Worm (Caenorhabditis elegans) whole organism, L1 larva: ENCODE results near the gene kin-19.

ENCODE experiments used
- C04F5.9 ChIP-seq: sonication (generic microtip); optimal IDR thresholded peaks from 2 replicates; lab custom pipeline; 2016; ENCODE audit warnings: missing genetic modification characterization, missing compliant biosample characterization
- F16B12.6 ChIP-seq: fragments of 150-350 bp; optimal IDR thresholded peaks from 2 replicates; lab custom pipeline; 2014; ENCODE audit warnings: missing biosample characterization, missing genetic modification characterization
- aha-1 ChIP-seq: fragments of 150-350 bp; optimal IDR thresholded peaks from 2 replicates; lab custom pipeline; 2014; ENCODE audit warnings: missing biosample characterization, missing genetic modification characterization
- aly-2 ChIP-seq: fragments of 150-350 bp; optimal IDR thresholded peaks from 2 replicates; lab custom pipeline; 2014; ENCODE audit warnings: missing biosample characterization, missing genetic modification characterization
- ama-1 ChIP-seq: fragments of 150-350 bp; optimal IDR thresholded peaks from 2 replicates; lab custom pipeline; 2014
- blmp-1 ChIP-seq: fragments of 150-350 bp; optimal IDR thresholded peaks from 2 replicates; lab custom pipeline; 2014; ENCODE audit warnings: missing biosample characterization, missing genetic modification characterization
- ceh-8 ChIP-seq: fragments of 200-800 bp; sonication (Bioruptor generic); optimal IDR thresholded peaks from 2 replicates; lab custom pipeline; 2018; ENCODE audit warnings: mild to moderate bottlenecking, missing genetic modification characterization, moderate library complexity, missing compliant biosample characterization
- ceh-82 ChIP-seq, 3 experiments: fragments of 150-350 bp in 1 of 3; sonication (generic microtip) in 2 of 3; optimal IDR thresholded peaks; 2 replicates each; lab custom pipeline; 2014 to 2017; ENCODE audit warnings: missing biosample characterization in 3 of 3, missing genetic modification characterization in 3 of 3
- ceh-90 ChIP-seq: sonication (generic microtip); optimal IDR thresholded peaks from 2 replicates; lab custom pipeline; 2016; ENCODE audit warnings: missing genetic modification characterization, missing compliant biosample characterization
- dpl-1 ChIP-seq, 3 experiments: fragments of 150-350 bp in 2 of 3; sonication (generic microtip) in 1 of 3; optimal IDR thresholded peaks; 2 replicates each; lab custom pipeline; 2014 to 2017; ENCODE audit warnings: missing biosample characterization in 3 of 3, missing genetic modification characterization in 3 of 3, missing genetic modification reagents in 3 of 3
- efl-1 ChIP-seq, 4 experiments: fragments of 150-350 bp; optimal IDR thresholded peaks in 3 of 4; peaks in 1 of 4; 1 replicate in 1 of 4; 2 replicates in 3 of 4; lab custom pipeline; 2014; ENCODE audit warnings: missing biosample characterization in 2 of 4, missing genetic modification characterization in 2 of 4, missing genetic modification reagents in 2 of 4
- efl-3 ChIP-seq: fragments of 200-800 bp; sonication (Bioruptor generic); optimal IDR thresholded peaks from 2 replicates; lab custom pipeline; 2018; ENCODE audit warnings: mild to moderate bottlenecking, missing genetic modification characterization, missing compliant biosample characterization
- egl-13 ChIP-seq: sonication (generic microtip); optimal IDR thresholded peaks from 2 replicates; lab custom pipeline; 2016; ENCODE audit warnings: missing genotype, missing genetic modification reagents, missing genetic modification characterization, missing compliant biosample characterization
- egl-27 ChIP-seq, 2 experiments: fragments of 150-350 bp in 1 of 2; sonication (generic microtip); optimal IDR thresholded peaks; 3 replicates each; lab custom pipeline; 2017 to 2018; ENCODE audit warnings: missing biosample characterization in 2 of 2, missing genetic modification characterization in 2 of 2, missing genetic modification reagents in 2 of 2
- elt-3 ChIP-seq, 6 experiments: fragments of 150-350 bp in 1 of 6; sonication (generic microtip); optimal IDR thresholded peaks; 2 replicates each; lab custom pipeline; 2017 to 2018; ENCODE audit warnings: missing biosample characterization in 6 of 6, missing genetic modification characterization in 6 of 6, inconsistent platforms in 1 of 6
- fos-1 ChIP-seq: fragments of 150-350 bp; optimal IDR thresholded peaks from 2 replicates; lab custom pipeline; 2014; ENCODE audit warnings: missing biosample characterization, missing genetic modification characterization
- grh-1 ChIP-seq: fragments of 200-800 bp; sonication (Bioruptor generic); IDR thresholded peaks from 2 replicates; pipeline ENCODE4 v1.3.6; 2022; ENCODE audit warnings: missing genetic modification reagents, missing genetic modification characterization, missing compliant biosample characterization
- hlh-4 ChIP-seq: sonication (generic microtip); optimal IDR thresholded peaks from 2 replicates; lab custom pipeline; 2016; ENCODE audit warnings: mild to moderate bottlenecking, missing genetic modification characterization, missing compliant biosample characterization
- irx-1 ChIP-seq: sonication (generic microtip); optimal IDR thresholded peaks from 2 replicates; lab custom pipeline; 2016; ENCODE audit warnings: missing genetic modification characterization, missing compliant biosample characterization
- jun-1 ChIP-seq: fragments of 150-350 bp; optimal IDR thresholded peaks from 2 replicates; lab custom pipeline; 2014; ENCODE audit warnings: missing biosample characterization, missing genetic modification reagents, missing genetic modification characterization
- lin-13 ChIP-seq: fragments of 150-350 bp; optimal IDR thresholded peaks from 2 replicates; lab custom pipeline; 2014; ENCODE audit warnings: missing biosample characterization, missing genetic modification reagents, missing genetic modification characterization
- lin-14 ChIP-seq: fragments of 200-800 bp; sonication (Bioruptor generic); optimal IDR thresholded peaks from 2 replicates; lab custom pipeline; 2018; ENCODE audit warnings: mild to moderate bottlenecking, missing genetic modification characterization, moderate library complexity, missing compliant biosample characterization
- lin-39 ChIP-seq: fragments of 150-350 bp; optimal IDR thresholded peaks from 2 replicates; lab custom pipeline; 2014; ENCODE audit warnings: missing biosample characterization, missing genetic modification reagents, missing genetic modification characterization
- lir-3 ChIP-seq: sonication (generic microtip); optimal IDR thresholded peaks from 2 replicates; lab custom pipeline; 2016; ENCODE audit warnings: mild to moderate bottlenecking, missing genetic modification characterization, moderate library complexity, missing compliant biosample characterization; ENCODE audit not compliant: poor library complexity
- lsy-2 ChIP-seq, 2 experiments: fragments of 150-350 bp; optimal IDR thresholded peaks; 2 replicates each; lab custom pipeline; 2014; ENCODE audit warnings: missing biosample characterization in 2 of 2, missing genetic modification characterization in 2 of 2
- mab-9 ChIP-seq: fragments of 200-800 bp; sonication (Bioruptor generic); IDR thresholded peaks from 2 replicates; pipeline ENCODE4 v1.3.6; 2022; ENCODE audit warnings: missing genetic modification reagents, missing genetic modification characterization, missing compliant biosample characterization
- mdl-1 ChIP-seq, 2 experiments: fragments of 150-350 bp; optimal IDR thresholded peaks; 2 replicates each; lab custom pipeline; 2014 to 2017; ENCODE audit warnings: missing biosample characterization in 2 of 2, missing genetic modification characterization in 2 of 2, inconsistent platforms in 1 of 2
- mep-1 ChIP-seq: fragments of 150-350 bp; optimal IDR thresholded peaks from 2 replicates; lab custom pipeline; 2014; ENCODE audit warnings: missing biosample characterization, missing genetic modification characterization
- nhr-19 ChIP-seq: fragments of 200-800 bp; sonication (Bioruptor generic); conservative IDR thresholded peaks from 2 replicates; pipeline ENCODE4 v1.3.6; 2022; ENCODE audit warnings: missing genetic modification characterization, missing compliant biosample characterization
- nhr-20 ChIP-seq: sonication (generic microtip); optimal IDR thresholded peaks from 2 replicates; lab custom pipeline; 2016; ENCODE audit warnings: mild to moderate bottlenecking, missing genetic modification characterization, missing compliant biosample characterization
- nhr-237 ChIP-seq: fragments of 150-350 bp; optimal IDR thresholded peaks from 2 replicates; lab custom pipeline; 2014; ENCODE audit warnings: missing biosample characterization, missing genetic modification characterization
- nhr-28 ChIP-seq: fragments of 150-350 bp; optimal IDR thresholded peaks from 2 replicates; lab custom pipeline; 2014; ENCODE audit warnings: missing biosample characterization, missing genetic modification characterization
- nhr-47 ChIP-seq: sonication (generic microtip); optimal IDR thresholded peaks from 2 replicates; lab custom pipeline; 2016; ENCODE audit warnings: mild to moderate bottlenecking, missing genetic modification characterization, moderate library complexity, missing compliant biosample characterization
- nhr-77 ChIP-seq: fragments of 150-350 bp; optimal IDR thresholded peaks from 2 replicates; lab custom pipeline; 2014; ENCODE audit warnings: missing biosample characterization, missing genetic modification characterization
- nhr-85 ChIP-seq: sonication (generic microtip); peaks from one replicate; lab custom pipeline; 2016; ENCODE audit warnings: missing genetic modification characterization, inconsistent platforms, missing compliant biosample characterization
- nhr-90 ChIP-seq: sonication (generic microtip); optimal IDR thresholded peaks from 2 replicates; lab custom pipeline; 2016; ENCODE audit warnings: mild to moderate bottlenecking, missing genetic modification characterization, missing compliant biosample characterization; ENCODE audit not compliant: poor library complexity
- pag-3 ChIP-seq: sonication (generic microtip); optimal IDR thresholded peaks from 2 replicates; lab custom pipeline; 2017; ENCODE audit warnings: missing genetic modification characterization, mild to moderate bottlenecking, missing compliant biosample characterization, antibody characterized with exemption, borderline replicate concordance; ENCODE audit not compliant: insufficient read depth
- pax-3 ChIP-seq: fragments of 200-800 bp; sonication (Bioruptor generic); optimal IDR thresholded peaks from 2 replicates; lab custom pipeline; 2018; ENCODE audit warnings: mild to moderate bottlenecking, missing genetic modification characterization, moderate library complexity, missing compliant biosample characterization
- rnt-1 ChIP-seq: sonication (generic microtip); optimal IDR thresholded peaks from 2 replicates; lab custom pipeline; 2016; ENCODE audit warnings: mild to moderate bottlenecking, missing genetic modification characterization, moderate library complexity, missing compliant biosample characterization
- skn-1 ChIP-seq: fragments of 150-350 bp; optimal IDR thresholded peaks from 2 replicates; lab custom pipeline; 2014; ENCODE audit warnings: missing biosample characterization, missing genetic modification characterization
- snpc-4 ChIP-seq: fragments of 150-350 bp; optimal IDR thresholded peaks from 2 replicates; lab custom pipeline; 2014; ENCODE audit warnings: missing biosample characterization, missing genetic modification characterization
- snu-23 ChIP-seq: sonication (generic microtip); optimal IDR thresholded peaks from 2 replicates; lab custom pipeline; 2016; ENCODE audit warnings: missing genetic modification characterization, missing compliant biosample characterization
- sup-37 ChIP-seq: fragments of 200-800 bp; sonication (Bioruptor generic); optimal IDR thresholded peaks from 2 replicates; lab custom pipeline; 2018; ENCODE audit warnings: mild to moderate bottlenecking, missing genetic modification characterization, missing compliant biosample characterization
- tbx-2 ChIP-seq: sonication (generic microtip); optimal IDR thresholded peaks from 2 replicates; lab custom pipeline; 2016; ENCODE audit warnings: missing genetic modification characterization, missing compliant biosample characterization
- unc-130 ChIP-seq: fragments of 150-350 bp; optimal IDR thresholded peaks from 2 replicates; lab custom pipeline; 2017; ENCODE audit warnings: missing biosample characterization, missing genetic modification characterization, inconsistent platforms
- unc-30 ChIP-seq: sonication (generic microtip); optimal IDR thresholded peaks from 2 replicates; lab custom pipeline; 2017; ENCODE audit warnings: missing biosample characterization, missing genetic modification characterization
- unc-86 ChIP-seq: sonication (generic microtip); optimal IDR thresholded peaks from 2 replicates; lab custom pipeline; 2016; ENCODE audit warnings: missing genetic modification characterization, missing compliant biosample characterization
- xbp-1 ChIP-seq: sonication (generic microtip); optimal IDR thresholded peaks from 2 replicates; lab custom pipeline; 2016; ENCODE audit warnings: missing genetic modification characterization, missing compliant biosample characterization
- zag-1 ChIP-seq: fragments of 150-350 bp; optimal IDR thresholded peaks from 2 replicates; lab custom pipeline; 2014; ENCODE audit warnings: missing biosample characterization, missing genetic modification characterization
- ztf-11 ChIP-seq, 2 experiments: sonication (generic microtip); optimal IDR thresholded peaks; 2 replicates each; lab custom pipeline; 2016 to 2017; ENCODE audit warnings: missing genetic modification characterization in 2 of 2, missing biosample characterization in 1 of 2, missing compliant biosample characterization in 1 of 2
- ztf-4 ChIP-seq: fragments of 150-350 bp; optimal IDR thresholded peaks from 2 replicates; lab custom pipeline; 2014; ENCODE audit warnings: missing biosample characterization, missing genetic modification characterization

kin-19 gene

ce11 chrIII:4099884-4100596 is 13.6 kb upstream of the kin-19 start:
- peak; percentile 88 for TF ChIP-seq skn-1 (tag; lab: Kevin White, UChicago)
- peak; percentile 83 for TF ChIP-seq mep-1 (tag; lab: Kevin White, UChicago)
- peak; percentile 56 for TF ChIP-seq lin-39 (tag; lab: Kevin White, UChicago)
- peak; percentile 94 for TF ChIP-seq blmp-1 (tag; lab: Kevin White, UChicago)
- TF ChIP-seq ztf-4 (tag; lab: Kevin White, UChicago): peak; percentile 48
- TF ChIP-seq nhr-47: peak; percentile 50
- TF ChIP-seq snu-23: peak; percentile 86
- peak; percentile 29 for TF ChIP-seq snpc-4 (tag; lab: Kevin White, UChicago)
- no peak for TF ChIP-seq aly-2 (tag; lab: Kevin White, UChicago)
- peak; percentile 28 for TF ChIP-seq irx-1
- TF ChIP-seq egl-27 (tag; optimal IDR thresholded peaks at IDR 0.05; lab: Kevin White, UChicago): no peak
- peak; percentile 69 for TF ChIP-seq grh-1 (GFP tag; lab: Robert Waterston, UW)
- TF ChIP-seq lin-13 (GFP tag; lab: Kevin White, UChicago): peak; percentile 65
- TF ChIP-seq ama-1 (lab: Kevin White, UChicago): no peak
- peak; percentile 19 for TF ChIP-seq nhr-77 (tag; lab: Kevin White, UChicago)
- peak in 1 of 2 experiments; percentile 17 for TF ChIP-seq mdl-1 (tag; optimal IDR thresholded peaks at IDR 0.05; lab: Kevin White, UChicago)
- no peak for TF ChIP-seq efl-3
- TF ChIP-seq rnt-1: peak; percentile 31
- TF ChIP-seq lsy-2 (tag; optimal IDR thresholded peaks at IDR 0.05; lab: Kevin White, UChicago): peak; percentile 74 to 88
- TF ChIP-seq lir-3 (tag; lab: Kevin White, UChicago): peak; percentile 50
- peak; percentile 49 for TF ChIP-seq xbp-1 (tag; lab: Kevin White, UChicago)
- no peak for TF ChIP-seq unc-30 (tag; lab: Kevin White, UChicago)
- no peak for TF ChIP-seq nhr-28 (tag; lab: Kevin White, UChicago)
- TF ChIP-seq nhr-237 (tag; lab: Kevin White, UChicago): peak; percentile 34
- peak; percentile 78 for TF ChIP-seq tbx-2 (tag; lab: Kevin White, UChicago)
- peak; percentile 98 for TF ChIP-seq nhr-85 (tag; lab: Kevin White, UChicago)
- TF ChIP-seq ztf-11 (tag; optimal IDR thresholded peaks at IDR 0.05; lab: Kevin White, UChicago): no peak
- no peak for TF ChIP-seq ceh-8 (GFP tag; lab: Kevin White, UChicago)
- no peak for TF ChIP-seq F16B12.6
- TF ChIP-seq jun-1: peak; percentile 30
- TF ChIP-seq dpl-1 (GFP tag; optimal IDR thresholded peaks at IDR 0.05; lab: Kevin White, UChicago): peak; percentile 40 to 61 (median 60)
- TF ChIP-seq C04F5.9: no peak
- TF ChIP-seq efl-1 (optimal IDR thresholded peaks at IDR 0.05; lab: Kevin White, UChicago): peak; percentile 24 to 54
- peak; percentile 28 to 95 for TF ChIP-seq efl-1 (GFP tag; optimal IDR thresholded peaks at IDR 0.05 in 1 of 2; lab: Kevin White, UChicago)
- TF ChIP-seq fos-1 (tag; lab: Kevin White, UChicago): no peak
- TF ChIP-seq egl-13 (tag; lab: Kevin White, UChicago): no peak
- no peak for TF ChIP-seq pax-3 (tag; lab: Kevin White, UChicago)
- peak in 5 of 6 experiments; percentile 8 to 93 (median 41) for TF ChIP-seq elt-3 (tag; optimal IDR thresholded peaks at IDR 0.05; lab: Kevin White, UChicago)
- TF ChIP-seq ceh-82 (tag; optimal IDR thresholded peaks at IDR 0.05; lab: Kevin White, UChicago): peak in 1 of 3 experiments; percentile 24
- TF ChIP-seq nhr-19: peak; percentile 77
- TF ChIP-seq hlh-4: no peak
- TF ChIP-seq nhr-90 (tag; lab: Kevin White, UChicago): peak; percentile 69
- TF ChIP-seq ceh-90 (tag; lab: Kevin White, UChicago): no peak
- TF ChIP-seq unc-86 (tag; lab: Kevin White, UChicago): no peak
- peak; percentile 46 for TF ChIP-seq unc-130 (tag; lab: Kevin White, UChicago)
- no peak for TF ChIP-seq aha-1
- TF ChIP-seq zag-1: no peak
- TF ChIP-seq pag-3 (tag; lab: Kevin White, UChicago): peak; percentile 78
- TF ChIP-seq nhr-20 (tag; lab: Kevin White, UChicago): peak; percentile 88
- no peak for TF ChIP-seq sup-37 (GFP tag; lab: Kevin White, UChicago)
- peak; percentile 94 for TF ChIP-seq lin-14 (GFP tag; lab: Kevin White, UChicago)
- TF ChIP-seq mab-9 (GFP tag; lab: Robert Waterston, UW): no peak
